Fruit fly (Drosophila melanogaster) S2 (cell line): ENCODE measurements around the gene VGlut.

ENCODE experiments used
- CG8478 ChIP-seq: fragments of >200 bp; optimal IDR thresholded peaks from 2 replicates; lab custom pipeline; 2018
- CTCF ChIP-seq, 2 experiments: fragments of >200 bp; optimal IDR thresholded peaks; 2 replicates each; lab custom pipeline; 2018

- no peak for TF ChIP-seq CG8478 (lab: Kevin White, UChicago)
- TF ChIP-seq CTCF (optimal IDR thresholded peaks at IDR 0.05; lab: Kevin White, UChicago): peak in 1 of 2 experiments; percentile 3
These were observed 26.0 kb upstream of the VGlut start, which contains the start of the genes CG3609 and CG15390 for dm6 chr2L:2373818-2374746.
